Worm (Caenorhabditis elegans): ENCODE data around the gene nlp-61.
A peak's percentile ranks its signal among the peaks of the same experiment; 100 is the strongest.

Gene nlp-61

DNA sequence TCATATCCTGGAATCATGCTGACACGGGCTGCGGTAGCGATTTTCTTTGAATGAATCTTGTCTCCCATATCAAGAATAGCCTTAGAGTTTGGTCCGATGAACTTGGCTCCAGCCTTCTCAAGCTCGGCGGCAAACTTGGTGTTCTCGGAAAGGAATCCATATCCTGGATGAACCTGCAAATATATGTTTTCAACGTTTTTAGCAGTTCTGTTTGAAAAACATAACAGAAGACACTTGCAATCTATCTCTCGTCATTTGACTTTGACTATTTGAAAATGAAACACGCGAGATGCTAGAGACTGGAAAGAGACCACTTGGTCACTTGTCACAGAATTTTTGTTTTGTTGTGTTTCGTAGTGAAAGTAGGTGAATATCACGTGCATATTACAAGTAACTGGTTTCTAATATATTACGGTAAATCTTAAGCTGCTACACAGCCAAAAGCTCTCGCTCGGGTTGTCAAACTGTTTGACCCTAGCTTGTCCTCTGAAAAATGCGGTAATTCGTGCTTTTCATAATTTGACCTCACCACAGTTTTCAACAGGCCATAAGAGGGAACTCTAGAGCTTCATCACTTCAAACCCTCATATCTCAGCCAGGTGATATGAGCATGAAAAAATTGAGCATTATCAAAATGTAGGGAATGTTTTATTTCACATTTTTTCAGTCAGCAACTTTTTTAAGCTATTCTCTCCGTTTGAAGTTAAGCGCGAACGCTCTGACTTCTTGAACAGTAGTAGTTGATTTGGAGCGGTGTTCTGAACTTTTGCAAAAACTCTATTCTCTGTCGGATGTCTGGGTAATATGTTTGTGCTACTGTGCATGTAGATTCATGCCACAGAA lies 32.4 kb downstream of the nlp-61 start (continued):
- TF ChIP-seq R02D3.7 (tag; optimal IDR thresholded peaks at IDR 0.05), result no peak
- no peak for TF ChIP-seq nhr-76 (tag; optimal IDR thresholded peaks at IDR 0.05)
- no peak for TF ChIP-seq dmd-6 (GFP tag; IDR thresholded peaks at IDR 0.05)
- no peak for TF ChIP-seq snpc-1.2 (GFP tag; IDR thresholded peaks at IDR 0.05)
- no peak for TF ChIP-seq D1046.2 (GFP tag; IDR thresholded peaks at IDR 0.05)
- no peak for TF ChIP-seq nhr-111 (GFP tag; optimal IDR thresholded peaks at IDR 0.05)
- TF ChIP-seq dve-1 (tag; optimal IDR thresholded peaks at IDR 0.05; ENCODE audit: insufficient read depth), result peak; percentile 1
- no peak for TF ChIP-seq lin-1 (GFP tag; IDR thresholded peaks at IDR 0.05)
- peak in 1 of 2 experiments; percentile 47 for TF ChIP-seq unc-62 (GFP tag; optimal IDR thresholded peaks at IDR 0.05 in 1 of 2)
- no peak for TF ChIP-seq unc-62 (tag; optimal IDR thresholded peaks at IDR 0.05)
- TF ChIP-seq ctbp-1 (GFP tag; IDR thresholded peaks at IDR 0.05), result no peak
- no peak for TF ChIP-seq nhr-6 (tag; optimal IDR thresholded peaks at IDR 0.05)
- TF ChIP-seq dmd-9 (GFP tag; IDR thresholded peaks at IDR 0.05), result no peak
- TF ChIP-seq zip-2 (tag; optimal IDR thresholded peaks at IDR 0.05), result no peak
- TF ChIP-seq aha-1 (tag), result peak; percentile 92
- no peak for TF ChIP-seq daf-8 (GFP tag; IDR thresholded peaks at IDR 0.05)
- TF ChIP-seq sdz-12 (GFP tag; optimal IDR thresholded peaks at IDR 0.05), result no peak
- TF ChIP-seq aly-2 (tag; optimal IDR thresholded peaks at IDR 0.05), result no peak
- TF ChIP-seq ztf-11 (tag; optimal IDR thresholded peaks at IDR 0.05), result no peak
- no peak for TF ChIP-seq ceh-44 (GFP tag; IDR thresholded peaks at IDR 0.05)
- no peak for TF ChIP-seq ceh-62 (tag; optimal IDR thresholded peaks at IDR 0.05)

- TF ChIP-seq ZK546.5 (tag; optimal IDR thresholded peaks at IDR 0.05) (no peak), daf-12 (tag; optimal IDR thresholded peaks at IDR 0.05) (no peak), unc-62 (GFP tag; optimal IDR thresholded peaks at IDR 0.05 in 1 of 2) (peak in 1 of 2 experiments; percentile 83), unc-62 (tag; optimal IDR thresholded peaks at IDR 0.05) (no peak), hif-1 (tag; optimal IDR thresholded peaks at IDR 0.05) (peak; percentile 71 to 99), ztf-7 (tag; optimal IDR thresholded peaks at IDR 0.05) (peak; percentile 29), mdl-1 (tag; optimal IDR thresholded peaks at IDR 0.05) (peak in 1 of 2 experiments; percentile 27), daf-16 (GFP tag; optimal IDR thresholded peaks at IDR 0.05) (no peak), daf-16 (tag; optimal IDR thresholded peaks at IDR 0.05) (peak; percentile 91), hmg-1.1 (GFP tag; IDR thresholded peaks at IDR 0.05) (peak; percentile 7; the same call in 1 of the 2 replicates), aha-1 (tag) (peak; percentile 100)
These were observed 33.6 kb downstream of the nlp-61 start, which contains the start of gene pcca-1 for ce11 chrX:7660919-7661557. pcca-1 (minus strand) TSS chrX:7660986.

DNA sequence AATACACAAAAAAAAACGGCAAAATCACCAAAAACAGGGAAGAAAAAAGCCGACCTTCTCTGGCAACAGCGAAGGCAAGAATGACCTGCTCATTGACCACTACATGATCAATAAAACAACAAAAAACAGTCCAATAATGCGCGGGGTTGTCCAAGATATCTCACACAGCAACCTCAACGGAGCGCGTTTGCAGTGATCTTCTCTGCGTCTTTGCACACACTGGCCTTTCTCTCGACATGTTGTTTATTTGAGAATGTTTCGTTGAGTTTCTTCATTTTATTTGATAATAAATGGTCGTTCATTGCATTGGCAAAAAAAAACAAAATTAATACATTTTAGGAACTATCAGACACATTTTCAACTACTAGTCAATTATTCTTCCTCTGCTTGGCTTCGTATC lies 34.2 kb downstream of the nlp-61 start:
- TF ChIP-seq pha-4 (GFP tag; IDR thresholded peaks at IDR 0.05) (no peak), pha-4 (tag; optimal IDR thresholded peaks at IDR 0.05) (peak; percentile 58), dpl-1 (GFP tag; optimal IDR thresholded peaks at IDR 0.05) (peak; percentile 2), dve-1 (tag; optimal IDR thresholded peaks at IDR 0.05; ENCODE audit: insufficient read depth) (peak; percentile 75), vab-7 (GFP tag; IDR thresholded peaks at IDR 0.05) (no peak), Y105C5A.15 (GFP tag; IDR thresholded peaks at IDR 0.05) (no peak), nhr-11 (tag; optimal IDR thresholded peaks at IDR 0.05) (no peak), nhr-10 (tag; optimal IDR thresholded peaks at IDR 0.05) (no peak), nhr-6 (tag; optimal IDR thresholded peaks at IDR 0.05) (peak; percentile 33), zfp-3 (GFP tag; conservative IDR thresholded peaks at IDR 0.05) (no peak), fkh-10 (GFP tag; optimal IDR thresholded peaks at IDR 0.05) (no peak), lir-3 (tag; optimal IDR thresholded peaks at IDR 0.05) (no peak), lsy-2 (tag; optimal IDR thresholded peaks at IDR 0.05) (peak in 1 of 2 experiments; percentile 42), tra-1 (GFP tag; IDR thresholded peaks at IDR 0.05) (no peak), hlh-30 (tag; optimal IDR thresholded peaks at IDR 0.05; ENCODE audit: insufficient read depth) (peak; percentile 18), lim-7 (GFP tag; IDR thresholded peaks at IDR 0.05) (no peak), ama-1 (optimal IDR thresholded peaks at IDR 0.05) (no peak), tag-97 (GFP tag; IDR thresholded peaks at IDR 0.05) (no peak), jun-1 (tag; optimal IDR thresholded peaks at IDR 0.05) (no peak), mdl-1 (tag; optimal IDR thresholded peaks at IDR 0.05) (no peak), dmd-8 (GFP tag; IDR thresholded peaks at IDR 0.05) (no peak), lin-15B (tag; optimal IDR thresholded peaks at IDR 0.05) (no peak)

All from whole organism, L4 larva.